Worm (Caenorhabditis elegans) whole organism, L3 larva: ENCODE results near the gene kel-1.

Source experiments
- ZK546.5 ChIP-seq: sonication (generic microtip); optimal IDR thresholded peaks from 2 replicates; lab custom pipeline; 2017; ENCODE audit warnings: missing biosample characterization, missing genetic modification characterization
- aly-2 ChIP-seq: fragments of 150-350 bp; optimal IDR thresholded peaks from 2 replicates; lab custom pipeline; 2014; ENCODE audit warnings: missing biosample characterization, missing genetic modification characterization
- ama-1 ChIP-seq: fragments of 150-350 bp; optimal IDR thresholded peaks from 2 replicates; lab custom pipeline; 2018
- ceh-9 ChIP-seq: sonication (generic microtip); optimal IDR thresholded peaks from 2 replicates; lab custom pipeline; 2018; ENCODE audit warnings: missing biosample characterization, missing genetic modification characterization
- daf-12 ChIP-seq: fragments of 150-350 bp; optimal IDR thresholded peaks from 2 replicates; lab custom pipeline; 2014; ENCODE audit warnings: missing biosample characterization, missing genetic modification reagents, missing genetic modification characterization
- egl-5 ChIP-seq: fragments of 150-350 bp; optimal IDR thresholded peaks from 2 replicates; lab custom pipeline; 2017; ENCODE audit warnings: missing biosample characterization, missing genetic modification reagents, missing genetic modification characterization, inconsistent platforms
- elt-1 ChIP-seq: fragments of 150-350 bp; optimal IDR thresholded peaks from 2 replicates; lab custom pipeline; 2014; ENCODE audit warnings: missing biosample characterization, missing genetic modification characterization
- elt-2 ChIP-seq: sonication (generic microtip); optimal IDR thresholded peaks from 2 replicates; lab custom pipeline; 2016; ENCODE audit warnings: missing genetic modification reagents, mild to moderate bottlenecking, missing genetic modification characterization, missing compliant biosample characterization
- elt-3 ChIP-seq, 3 experiments: fragments of 150-350 bp in 1 of 3; sonication (generic microtip) in 2 of 3; optimal IDR thresholded peaks; 2 replicates in 2 of 3; 4 replicates in 1 of 3; lab custom pipeline; 2014 to 2017; ENCODE audit warnings: missing biosample characterization in 3 of 3, missing genetic modification characterization in 3 of 3
- fkh-10 ChIP-seq: sonication (generic microtip); optimal IDR thresholded peaks from 2 replicates; lab custom pipeline; 2017; ENCODE audit warnings: missing biosample characterization, missing genetic modification reagents, missing genetic modification characterization
- fos-1 ChIP-seq: fragments of 150-350 bp; optimal IDR thresholded peaks from 2 replicates; lab custom pipeline; 2014; ENCODE audit warnings: missing biosample characterization, missing genetic modification characterization
- hmg-11 ChIP-seq: sonication (generic microtip); optimal IDR thresholded peaks from 2 replicates; lab custom pipeline; 2016; ENCODE audit warnings: missing genetic modification characterization, missing compliant biosample characterization
- jun-1 ChIP-seq: fragments of 150-350 bp; optimal IDR thresholded peaks from 2 replicates; lab custom pipeline; 2014; ENCODE audit warnings: missing biosample characterization, missing genetic modification reagents, missing genetic modification characterization
- lin-15B ChIP-seq: fragments of 150-350 bp; optimal IDR thresholded peaks from 2 replicates; lab custom pipeline; 2014; ENCODE audit warnings: missing biosample characterization, missing genetic modification characterization
- lin-39 ChIP-seq: fragments of 150-350 bp; optimal IDR thresholded peaks from 2 replicates; lab custom pipeline; 2018; ENCODE audit warnings: missing biosample characterization, missing genetic modification reagents, missing genetic modification characterization
- lsy-12 ChIP-seq: sonication (generic microtip); optimal IDR thresholded peaks from 2 replicates; lab custom pipeline; 2016; ENCODE audit warnings: mild to moderate bottlenecking, missing genetic modification characterization, missing compliant biosample characterization
- mdl-1 ChIP-seq: fragments of 150-350 bp; optimal IDR thresholded peaks from 2 replicates; lab custom pipeline; 2014; ENCODE audit warnings: missing biosample characterization, missing genetic modification characterization
- mml-1 ChIP-seq: fragments of 150-350 bp; sonication (generic microtip); optimal IDR thresholded peaks from 3 replicates; lab custom pipeline; 2014; ENCODE audit warnings: missing biosample characterization, missing genetic modification characterization
- nfya-1 ChIP-seq: sonication (generic microtip); optimal IDR thresholded peaks from 2 replicates; lab custom pipeline; 2017; ENCODE audit warnings: missing genetic modification characterization, mild to moderate bottlenecking, missing compliant biosample characterization, antibody characterized with exemption, moderate library complexity; ENCODE audit not compliant: insufficient read depth
- nhr-11 ChIP-seq: fragments of 150-350 bp; optimal IDR thresholded peaks from 2 replicates; lab custom pipeline; 2014; ENCODE audit warnings: missing biosample characterization, missing genetic modification characterization
- nhr-12 ChIP-seq: fragments of 150-350 bp; optimal IDR thresholded peaks from 2 replicates; lab custom pipeline; 2014; ENCODE audit warnings: missing biosample characterization, missing genetic modification characterization
- nhr-23 ChIP-seq: fragments of 150-350 bp; optimal IDR thresholded peaks from 2 replicates; lab custom pipeline; 2014; ENCODE audit warnings: missing biosample characterization, missing genetic modification reagents, missing genetic modification characterization
- nhr-237 ChIP-seq: fragments of 150-350 bp; optimal IDR thresholded peaks from 2 replicates; lab custom pipeline; 2014; ENCODE audit warnings: missing biosample characterization, missing genetic modification characterization
- nhr-25 ChIP-seq: sonication (generic microtip); optimal IDR thresholded peaks from 2 replicates; lab custom pipeline; 2017; ENCODE audit warnings: missing biosample characterization, missing genetic modification characterization
- nhr-43 ChIP-seq: sonication (generic microtip); optimal IDR thresholded peaks from 2 replicates; lab custom pipeline; 2016; ENCODE audit warnings: mild to moderate bottlenecking, missing genetic modification characterization, missing compliant biosample characterization; ENCODE audit not compliant: poor library complexity, severe bottlenecking
- nhr-67 ChIP-seq: fragments of 150-350 bp; optimal IDR thresholded peaks from 2 replicates; lab custom pipeline; 2014; ENCODE audit warnings: missing biosample characterization, missing genetic modification characterization
- nhr-77 ChIP-seq: fragments of 150-350 bp; optimal IDR thresholded peaks from 2 replicates; lab custom pipeline; 2014; ENCODE audit warnings: missing biosample characterization, missing genetic modification characterization
- pha-4 ChIP-seq: fragments of 150-350 bp; optimal IDR thresholded peaks from 2 replicates; lab custom pipeline; 2014; ENCODE audit warnings: missing biosample characterization, missing genetic modification reagents, missing genetic modification characterization
- pqm-1 ChIP-seq: fragments of 150-350 bp; optimal IDR thresholded peaks from 2 replicates; lab custom pipeline; 2017; ENCODE audit warnings: missing biosample characterization, missing genetic modification characterization, inconsistent platforms
- sea-2 ChIP-seq: fragments of 150-350 bp; sonication (generic microtip); optimal IDR thresholded peaks from 4 replicates; lab custom pipeline; 2014; ENCODE audit warnings: missing biosample characterization, missing genetic modification reagents, missing genetic modification characterization
- snpc-4 ChIP-seq: fragments of 150-350 bp; optimal IDR thresholded peaks from 2 replicates; lab custom pipeline; 2014; ENCODE audit warnings: missing biosample characterization, missing genetic modification characterization
- tbx-2 ChIP-seq: sonication (generic microtip); optimal IDR thresholded peaks from 2 replicates; lab custom pipeline; 2016; ENCODE audit warnings: mild to moderate bottlenecking, missing genetic modification characterization, missing compliant biosample characterization
- unc-39 ChIP-seq: sonication (generic microtip); optimal IDR thresholded peaks from 4 replicates; lab custom pipeline; 2017; ENCODE audit warnings: missing biosample characterization, missing genetic modification characterization
- unc-62 ChIP-seq: fragments of 150-350 bp; sonication (generic microtip); optimal IDR thresholded peaks from 4 replicates; lab custom pipeline; 2014; ENCODE audit warnings: missing biosample characterization, missing genetic modification reagents, missing genetic modification characterization
- zag-1 ChIP-seq: fragments of 150-350 bp; optimal IDR thresholded peaks from 2 replicates; lab custom pipeline; 2014; ENCODE audit warnings: missing biosample characterization, missing genetic modification characterization
- ztf-11 ChIP-seq: fragments of 150-350 bp; optimal IDR thresholded peaks from 2 replicates; lab custom pipeline; 2014; ENCODE audit warnings: missing biosample characterization, missing genetic modification characterization
- ztf-4 ChIP-seq: fragments of 150-350 bp; optimal IDR thresholded peaks from 2 replicates; lab custom pipeline; 2014; ENCODE audit warnings: missing biosample characterization, missing genetic modification characterization

The kel-1 gene

DNA sequence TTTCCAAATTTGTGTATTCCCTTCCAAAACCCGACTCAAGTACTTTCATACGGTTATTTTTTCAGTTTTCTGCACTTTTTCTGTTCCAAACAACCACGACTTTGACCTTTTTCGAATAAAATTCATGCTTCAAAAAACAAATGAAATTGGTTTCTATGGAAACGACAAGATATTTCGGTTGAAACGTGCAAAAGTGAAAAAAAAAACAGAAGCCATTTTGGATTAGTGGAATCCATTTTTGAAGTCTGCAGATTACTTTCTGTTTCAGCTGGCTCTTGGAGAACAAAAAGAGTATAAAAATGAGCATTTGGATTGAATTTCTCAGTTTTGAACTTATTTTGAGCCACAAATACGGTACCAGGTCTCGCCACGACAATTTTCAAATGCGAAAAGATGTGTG is 33.4 kb downstream of the kel-1 start:
- no peak for TF ChIP-seq nhr-77
- TF ChIP-seq lin-15B (tag; lab: Kevin White, UChicago) = no peak
- TF ChIP-seq, all 47 proteins: peak for 0

DNA sequence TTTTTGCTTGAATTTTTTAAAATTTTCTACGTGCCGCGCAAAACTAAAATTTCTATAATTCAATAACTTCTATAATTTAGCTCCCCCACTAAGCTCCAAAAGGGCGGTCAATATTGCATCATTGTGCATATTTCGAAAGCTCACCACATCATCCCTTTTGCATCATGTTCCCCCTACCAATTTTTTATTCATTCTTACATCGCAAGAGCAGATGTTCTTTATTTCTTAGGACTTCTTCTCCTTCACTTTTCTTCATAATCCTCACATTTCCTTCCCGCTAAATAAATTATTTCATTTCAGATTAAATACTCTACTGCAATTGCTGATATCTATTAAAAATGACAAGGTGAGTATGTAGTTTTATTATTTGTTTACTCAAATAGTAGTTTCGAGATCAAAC is 35.2 kb downstream of the kel-1 start, which contains the start of gene ldh-1:
ldh-1 (plus strand) TSS at position 301 of the 400 bp plus-strand sequence.
- no peak for TF ChIP-seq mdl-1 (tag; lab: Kevin White, UChicago)
- no peak for TF ChIP-seq ceh-9 (tag; lab: Kevin White, UChicago)
- no peak for TF ChIP-seq ztf-11 (tag; lab: Kevin White, UChicago)
- TF ChIP-seq snpc-4 (tag; lab: Kevin White, UChicago) = no peak
- TF ChIP-seq zag-1 (tag; lab: Kevin White, UChicago) = no peak
- TF ChIP-seq sea-2 (GFP tag; lab: Kevin White, UChicago) = no peak
- no peak for TF ChIP-seq elt-3 (tag; optimal IDR thresholded peaks at IDR 0.05; lab: Kevin White, UChicago)
- no peak for TF ChIP-seq fos-1 (tag; lab: Kevin White, UChicago)
- no peak for TF ChIP-seq lsy-12
- TF ChIP-seq nhr-23 (tag; lab: Kevin White, UChicago) = no peak
- TF ChIP-seq pha-4 (tag; lab: Kevin White, UChicago) = no peak
- TF ChIP-seq pqm-1 (tag; lab: Kevin White, UChicago) = no peak
- TF ChIP-seq elt-1 (tag; lab: Kevin White, UChicago) = no peak
- TF ChIP-seq tbx-2 (tag; lab: Kevin White, UChicago) = no peak
- no peak for TF ChIP-seq egl-5 (tag; lab: Kevin White, UChicago)
- no peak for TF ChIP-seq nhr-12

DNA sequence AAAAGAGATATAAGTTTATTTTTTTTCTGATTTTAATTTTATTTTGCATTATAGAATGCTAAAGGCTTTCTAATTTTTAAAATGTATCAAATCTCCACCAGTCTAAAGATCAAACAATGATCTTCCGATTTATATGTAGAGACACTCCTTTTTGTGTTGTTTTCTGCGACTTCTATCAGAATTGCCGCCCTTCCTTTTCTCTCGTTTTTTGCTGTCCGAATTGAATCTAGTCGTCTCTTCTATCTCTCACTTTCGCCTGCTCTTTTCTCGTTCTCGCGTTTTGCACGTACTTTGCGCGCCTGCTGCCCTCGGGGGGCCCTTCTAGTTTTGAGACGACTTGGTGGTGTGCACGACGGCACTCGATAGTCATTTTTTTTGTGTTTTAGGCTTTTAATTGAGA is 35.6 kb downstream of the kel-1 start:
- TF ChIP-seq tbx-2 (tag; lab: Kevin White, UChicago) = no peak
- peak; percentile 20 for TF ChIP-seq lin-15B (tag; lab: Kevin White, UChicago)
- peak; percentile 51 for TF ChIP-seq fkh-10 (GFP tag; lab: Kevin White, UChicago)
- TF ChIP-seq jun-1 (tag; lab: Kevin White, UChicago) = no peak
- peak; percentile 26 for TF ChIP-seq hmg-11 (tag; lab: Kevin White, UChicago)
- peak; percentile 15 for TF ChIP-seq pha-4 (tag; lab: Kevin White, UChicago)
- no peak for TF ChIP-seq snpc-4 (tag; lab: Kevin White, UChicago)
- TF ChIP-seq nfya-1 (tag; lab: Kevin White, UChicago) = peak; percentile 68
- TF ChIP-seq nhr-23 (tag; lab: Kevin White, UChicago) = no peak
- TF ChIP-seq mdl-1 (tag; lab: Kevin White, UChicago) = no peak
- TF ChIP-seq ama-1 (lab: Kevin White, UChicago) = no peak
- peak; percentile 75 for TF ChIP-seq lin-39 (tag; lab: Kevin White, UChicago)
- no peak for TF ChIP-seq nhr-25 (tag; lab: Kevin White, UChicago)

DNA sequence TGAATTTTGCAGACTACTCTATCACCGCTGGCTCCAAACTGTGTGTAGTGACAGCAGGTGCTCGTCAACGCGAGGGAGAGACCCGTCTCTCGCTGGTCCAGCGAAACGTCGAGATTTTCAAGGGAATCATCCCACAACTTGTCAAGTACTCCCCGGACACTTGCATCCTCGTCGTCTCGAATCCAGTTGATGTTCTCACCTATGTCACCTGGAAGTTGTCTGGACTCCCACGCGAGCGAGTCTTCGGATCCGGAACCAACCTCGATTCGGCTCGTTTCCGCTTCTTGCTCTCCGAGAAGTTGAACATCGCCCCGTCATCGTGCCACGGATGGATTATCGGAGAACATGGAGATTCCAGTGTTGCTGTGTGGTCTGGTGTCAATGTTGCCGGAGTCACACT is 36.9 kb downstream of the kel-1 start:
- TF ChIP-seq lin-15B (tag; lab: Kevin White, UChicago) (no peak), mml-1 (no peak), nhr-11 (no peak), hmg-11 (tag; lab: Kevin White, UChicago) (no peak), lsy-12 (no peak), pqm-1 (tag; lab: Kevin White, UChicago) (no peak)

DNA sequence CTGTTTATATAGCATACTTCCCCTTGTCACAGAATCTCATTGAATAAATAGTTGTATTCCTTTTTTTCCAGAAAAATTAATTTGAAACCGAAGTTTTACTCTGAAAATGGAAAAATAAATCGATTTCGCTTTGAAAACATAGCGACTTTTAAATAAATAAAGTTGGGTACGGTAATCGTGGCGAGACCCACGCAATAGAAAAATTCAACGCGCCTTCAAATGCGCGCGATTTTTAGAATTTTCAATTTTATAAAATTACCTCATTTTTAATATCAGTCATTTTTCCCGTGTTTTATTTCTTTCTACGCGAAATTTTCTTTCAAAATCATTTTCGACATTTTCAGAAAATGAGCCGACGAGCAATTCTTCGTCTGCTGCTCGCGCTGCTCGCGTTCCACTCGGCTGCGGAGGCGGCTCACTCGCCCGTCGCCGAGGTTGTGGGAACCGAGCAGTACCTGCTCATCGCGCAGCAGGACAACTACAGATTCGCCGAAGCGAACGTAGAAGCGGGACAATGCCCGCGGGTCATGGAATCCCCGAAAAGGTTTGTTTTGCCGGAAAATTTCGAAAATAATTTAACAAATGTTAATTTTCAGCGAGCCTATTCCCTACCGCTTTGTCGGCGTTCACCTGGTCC is 37.8 kb downstream of the kel-1 start, which contains the start of gene F13D12.5:
F13D12.5 (plus strand) TSS at position 345 of the 637 bp plus-strand sequence.
- TF ChIP-seq ZK546.5 (tag; lab: Kevin White, UChicago) = no peak
- TF ChIP-seq ama-1 (lab: Kevin White, UChicago) = no peak
- TF ChIP-seq lsy-12 = no peak
- no peak for TF ChIP-seq nhr-43 (tag; lab: Kevin White, UChicago)
- TF ChIP-seq nhr-237 (tag; lab: Kevin White, UChicago) = no peak
- no peak for TF ChIP-seq egl-5 (tag; lab: Kevin White, UChicago)
- TF ChIP-seq aly-2 (tag; lab: Kevin White, UChicago) = no peak
- TF ChIP-seq nhr-67 (tag; lab: Kevin White, UChicago) = no peak
- TF ChIP-seq nhr-23 (tag; lab: Kevin White, UChicago) = no peak
- TF ChIP-seq elt-2 (tag; lab: Kevin White, UChicago) = no peak
- TF ChIP-seq pqm-1 (tag; lab: Kevin White, UChicago) = no peak
- no peak for TF ChIP-seq unc-62
- TF ChIP-seq ztf-4 = no peak
- no peak for TF ChIP-seq unc-39 (tag; lab: Kevin White, UChicago)
- TF ChIP-seq nhr-12 = no peak
- no peak for TF ChIP-seq daf-12 (tag; lab: Kevin White, UChicago)
- no peak for TF ChIP-seq fos-1 (tag; lab: Kevin White, UChicago)
- no peak for TF ChIP-seq mdl-1 (tag; lab: Kevin White, UChicago)
